Fruit fly (Drosophila melanogaster): ENCODE measurements around the gene CG10949.

Gene CG10949

dm6 chr2L:20382141-20382815 lies 34.4 kb downstream of the CG10949 start, which contains the start of gene CG16798 (continued):
- TF ChIP-seq abd-A (tag; optimal IDR thresholded peaks at IDR 0.05), result peak; percentile 77
- TF ChIP-seq hb (GFP tag; IDR thresholded peaks at IDR 0.05; ENCODE audit: partially characterized antibody), result 0 out of 3 replicates have a peak, but pooled peaks have one; percentile 56
- no peak for TF ChIP-seq PHDP (tag; optimal IDR thresholded peaks at IDR 0.05)
- no peak for TF ChIP-seq Dip3 (GFP tag; optimal IDR thresholded peaks at IDR 0.05)
- peak; percentile 16; the same call in 1 of the 2 replicates for TF ChIP-seq bbx (GFP tag; IDR thresholded peaks at IDR 0.05; ENCODE audit: partially characterized antibody)
- TF ChIP-seq CG34224 (GFP tag; IDR thresholded peaks at IDR 0.05; ENCODE audit: partially characterized antibody), result peak; percentile 56; the same call in 2 of the 3 replicates
- no peak for TF ChIP-seq CG11695 (GFP tag; IDR thresholded peaks at IDR 0.05)
- no peak for TF ChIP-seq CG10565 (GFP tag; optimal IDR thresholded peaks at IDR 0.05)
- TF ChIP-seq sens (GFP tag), result peak; percentile 31
- no peak for TF ChIP-seq cg (GFP tag; optimal IDR thresholded peaks at IDR 0.05)
- TF ChIP-seq fd3F (GFP tag; optimal IDR thresholded peaks at IDR 0.05), result no peak
- TF ChIP-seq BEAF-32 (GFP tag; optimal IDR thresholded peaks at IDR 0.05), result no peak
- TF ChIP-seq Bgb (GFP tag; IDR thresholded peaks at IDR 0.05; ENCODE audit: partially characterized antibody), result peak; percentile 34; the same call in 1 of the 2 replicates
- no peak for TF ChIP-seq CG3163 (GFP tag; optimal IDR thresholded peaks at IDR 0.05)
- no peak for TF ChIP-seq E2f2 (GFP tag; IDR thresholded peaks at IDR 0.05)
- TF ChIP-seq CG14710 (tag; optimal IDR thresholded peaks at IDR 0.05), result no peak
- TF ChIP-seq Fer2 (tag; optimal IDR thresholded peaks at IDR 0.05), result no peak
- TF ChIP-seq pros (GFP tag; optimal IDR thresholded peaks at IDR 0.05), result no peak
- no peak for TF ChIP-seq CG31388 (GFP tag; optimal IDR thresholded peaks at IDR 0.05)
- TF ChIP-seq CG1647 (GFP tag; optimal IDR thresholded peaks at IDR 0.05), result no peak
- TF ChIP-seq zf30C (GFP tag; optimal IDR thresholded peaks at IDR 0.05), result no peak
- no peak for TF ChIP-seq CG10366 (GFP tag; IDR thresholded peaks at IDR 0.05)
- TF ChIP-seq ttk (GFP tag; IDR thresholded peaks at IDR 0.05), result no peak
- TF ChIP-seq mam (GFP tag; optimal IDR thresholded peaks at IDR 0.05), result no peak
- no peak for TF ChIP-seq Six4 (GFP tag; optimal IDR thresholded peaks at IDR 0.05)
- TF ChIP-seq pan (optimal IDR thresholded peaks at IDR 0.05), result no peak
- TF ChIP-seq pan (GFP tag; optimal IDR thresholded peaks at IDR 0.05 in 1 of 2, IDR thresholded peaks at IDR 0.05 in 1 of 2), result no peak
- TF ChIP-seq psq (GFP tag; optimal IDR thresholded peaks at IDR 0.05), result no peak
- TF ChIP-seq CTCF (GFP tag; optimal IDR thresholded peaks at IDR 0.05), result no peak
- TF ChIP-seq ATbp (GFP tag; optimal IDR thresholded peaks at IDR 0.05), result no peak
- TF ChIP-seq CG17359 (tag; optimal IDR thresholded peaks at IDR 0.05), result no peak
- no peak for TF ChIP-seq H15 (GFP tag; IDR thresholded peaks at IDR 0.05)
- TF ChIP-seq CG4854 (GFP tag; optimal IDR thresholded peaks at IDR 0.05), result no peak
- no peak for TF ChIP-seq Max (GFP tag; optimal IDR thresholded peaks at IDR 0.05)
- TF ChIP-seq NK7.1 (GFP tag; optimal IDR thresholded peaks at IDR 0.05), result no peak
- TF ChIP-seq Lim3 (GFP tag; IDR thresholded peaks at IDR 0.05), result no peak
- TF ChIP-seq CG4360 (GFP tag; IDR thresholded peaks at IDR 0.05), result no peak
- TF ChIP-seq stwl (tag; optimal IDR thresholded peaks at IDR 0.05), result no peak
- no peak for TF ChIP-seq CG7556 (GFP tag; optimal IDR thresholded peaks at IDR 0.05)
- no peak for TF ChIP-seq CG4424 (GFP tag; optimal IDR thresholded peaks at IDR 0.05)
- TF ChIP-seq pum (GFP tag; optimal IDR thresholded peaks at IDR 0.05), result no peak
- TF ChIP-seq Sry-β (GFP tag; optimal IDR thresholded peaks at IDR 0.05), result no peak
- TF ChIP-seq maf-S (GFP tag; optimal IDR thresholded peaks at IDR 0.05), result no peak
- no peak for TF ChIP-seq dati (GFP tag; IDR thresholded peaks at IDR 0.05)
- no peak for TF ChIP-seq z (GFP tag; IDR thresholded peaks at IDR 0.05)
- TF ChIP-seq Hr78 (GFP tag; optimal IDR thresholded peaks at IDR 0.05), result no peak
- TF ChIP-seq CG18619 (GFP tag; optimal IDR thresholded peaks at IDR 0.05), result no peak
- TF ChIP-seq prd (optimal IDR thresholded peaks at IDR 0.05), result no peak
- no peak for TF ChIP-seq prd (GFP tag; IDR thresholded peaks at IDR 0.05)
- no peak for TF ChIP-seq gem (tag; optimal IDR thresholded peaks at IDR 0.05)
- TF ChIP-seq zen2 (GFP tag; IDR thresholded peaks at IDR 0.05; ENCODE audit: partially characterized antibody), result peak; percentile 47; the same call in 1 of the 3 replicates
